Worm (Caenorhabditis elegans) whole organism, late embryonic: ENCODE results near the gene srpa-68.

Experiments used
- elt-2 ChIP-seq: sonication (generic microtip); optimal IDR thresholded peaks from 2 replicates; lab custom pipeline; 2016; ENCODE audit warnings: missing genetic modification reagents, missing genetic modification characterization, missing compliant biosample characterization
- pag-3 ChIP-seq: sonication (generic microtip); optimal IDR thresholded peaks from 2 replicates; lab custom pipeline; 2016; ENCODE audit warnings: missing compliant biosample characterization, missing genetic modification characterization, borderline replicate concordance
- sox-2 ChIP-seq: fragments of 200-800 bp; sonication (Bioruptor generic); IDR thresholded peaks from 2 replicates; pipeline ENCODE4 v1.3.6; 2022; ENCODE audit warnings: missing genetic modification reagents, missing genetic modification characterization, missing compliant biosample characterization
- ztf-16 ChIP-seq: sonication (generic microtip); optimal IDR thresholded peaks from 2 replicates; lab custom pipeline; 2017; ENCODE audit warnings: missing genetic modification characterization, missing compliant biosample characterization

DNA sequence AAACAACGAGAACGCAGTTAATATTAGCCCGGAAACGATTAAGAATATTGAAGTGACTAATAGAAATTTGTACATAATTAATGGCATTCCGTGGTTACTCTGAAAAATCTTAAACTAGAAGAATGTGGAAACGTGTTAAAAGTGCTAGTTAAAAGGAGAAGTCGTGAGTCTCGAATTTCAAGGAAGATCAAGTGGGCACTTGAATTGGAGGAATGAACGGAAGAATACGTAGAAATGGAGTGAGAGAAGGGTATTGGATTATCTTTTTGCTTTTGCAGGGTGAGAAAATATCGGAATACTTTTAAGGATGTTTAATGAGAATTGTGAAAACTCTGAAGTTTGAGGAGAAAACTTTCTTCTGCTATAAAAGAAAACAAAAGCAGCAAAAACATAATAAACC lies 18.8 kb upstream of the srpa-68 start, which contains the start of gene hpo-30:
- TF ChIP-seq sox-2 (no peak), elt-2 (no peak), pag-3 (tag; lab: Kevin White, UChicago) (no peak), ztf-16 (tag; lab: Kevin White, UChicago) (no peak)
